Fruit fly (Drosophila melanogaster) whole organism, embryonic: ENCODE measurements around the gene CG14837.
A peak's percentile ranks its signal among the peaks of the same experiment; 100 is the strongest.

Experiments used
- Bgb ChIP-seq: fragments of 200-800 bp; sonication (Bioruptor generic); IDR thresholded peaks from 2 replicates; pipeline ENCODE4 v1.3.6; 2022; ENCODE audit warnings: missing biosample characterization, missing genetic modification characterization; ENCODE audit not compliant: partially characterized antibody
- CG10209 ChIP-seq: fragments of 200-800 bp; sonication (Bioruptor generic); optimal IDR thresholded peaks from 3 replicates; lab custom pipeline; 2017; ENCODE audit warnings: missing biosample characterization, mild to moderate bottlenecking, missing genetic modification characterization, missing genetic modification reagents
- CG12236 ChIP-seq: fragments of 200-800 bp; sonication (Bioruptor generic); optimal IDR thresholded peaks from 2 replicates; lab custom pipeline; 2016; ENCODE audit warnings: missing biosample characterization, missing genetic modification characterization
- CG13424 ChIP-seq: fragments of 200-800 bp; sonication (Bioruptor generic); optimal IDR thresholded peaks from 2 replicates; lab custom pipeline; 2019; ENCODE audit warnings: missing biosample characterization, mild to moderate bottlenecking, missing genetic modification characterization, moderate library complexity
- CG2678 ChIP-seq: fragments of 200-800 bp; sonication (Bioruptor generic); optimal IDR thresholded peaks from 3 replicates; lab custom pipeline; 2019; ENCODE audit warnings: missing biosample characterization, mild to moderate bottlenecking, missing genetic modification characterization, moderate library complexity
- CG30020 ChIP-seq: fragments of 200-800 bp; optimal IDR thresholded peaks from 2 replicates; lab custom pipeline; 2019; ENCODE audit warnings: missing biosample characterization, mild to moderate bottlenecking, missing genetic modification characterization, moderate library complexity
- CG32772 ChIP-seq: fragments of 200-800 bp; sonication (Bioruptor generic); IDR thresholded peaks from 2 replicates; pipeline ENCODE4 v1.3.6; 2022; ENCODE audit warnings: missing biosample characterization, missing genetic modification characterization
- CG3281 ChIP-seq: fragments of 200-800 bp; sonication (Bioruptor generic); optimal IDR thresholded peaks from 3 replicates; lab custom pipeline; 2017; ENCODE audit warnings: missing biosample characterization, mild to moderate bottlenecking, missing genetic modification characterization
- CG33213 ChIP-seq: fragments of 200-800 bp; sonication (Bioruptor generic); optimal IDR thresholded peaks from 3 replicates; lab custom pipeline; 2016; ENCODE audit warnings: missing biosample characterization, missing genetic modification characterization
- CG3995 ChIP-seq: fragments of 200-800 bp; sonication (Bioruptor generic); optimal IDR thresholded peaks from 3 replicates; lab custom pipeline; 2016; ENCODE audit warnings: missing biosample characterization, missing genetic modification characterization
- CG4328 ChIP-seq: fragments of 200-800 bp; sonication (Bioruptor generic); optimal IDR thresholded peaks from 3 replicates; lab custom pipeline; 2017; ENCODE audit warnings: missing biosample characterization, missing genetic modification reagents, missing genetic modification characterization
- CG4820 ChIP-seq: fragments of 200-800 bp; sonication (Bioruptor generic); optimal IDR thresholded peaks from 3 replicates; lab custom pipeline; 2016; ENCODE audit warnings: missing biosample characterization, missing genetic modification characterization
- CG7357 ChIP-seq: fragments of 200-800 bp; sonication (Bioruptor generic); IDR thresholded peaks from 3 replicates; pipeline ENCODE4 v1.3.6; 2022; ENCODE audit warnings: missing biosample characterization, missing genetic modification characterization
- CTCF ChIP-seq: fragments of 200-800 bp; sonication (Bioruptor generic); optimal IDR thresholded peaks from 2 replicates; lab custom pipeline; 2017; ENCODE audit warnings: missing biosample characterization, mild to moderate bottlenecking, missing genetic modification characterization, moderate library complexity
- D ChIP-seq, 2 experiments: fragments of 200-800 bp in 1 of 2; fragments of >200 bp in 1 of 2; sonication (Bioruptor generic) in 1 of 2; optimal IDR thresholded peaks; 2 replicates in 1 of 2; 3 replicates in 1 of 2; lab custom pipeline; 2017; ENCODE audit warnings: mild to moderate bottlenecking in 1 of 2, missing biosample characterization in 1 of 2, missing genetic modification characterization in 1 of 2, missing genetic modification reagents in 1 of 2
- Deaf1 ChIP-seq: fragments of 200-800 bp; optimal IDR thresholded peaks from 3 replicates; lab custom pipeline; 2019; ENCODE audit warnings: missing biosample characterization, mild to moderate bottlenecking, missing genetic modification characterization, moderate library complexity
- Dp ChIP-seq: fragments of 200-800 bp; sonication (Bioruptor generic); optimal IDR thresholded peaks from 2 replicates; lab custom pipeline; 2018; ENCODE audit warnings: missing biosample characterization, mild to moderate bottlenecking, missing genetic modification characterization, moderate library complexity
- ERR ChIP-seq: fragments of 200-800 bp; sonication (Bioruptor generic); optimal IDR thresholded peaks from 2 replicates; lab custom pipeline; 2016; ENCODE audit warnings: missing biosample characterization, missing genetic modification characterization
- Fer1 ChIP-seq: fragments of 200-800 bp; sonication (Bioruptor generic); optimal IDR thresholded peaks from 2 replicates; lab custom pipeline; 2017; ENCODE audit warnings: missing biosample characterization, mild to moderate bottlenecking, missing genetic modification characterization
- Fer2 ChIP-seq: fragments of 200-800 bp; sonication (Bioruptor generic); optimal IDR thresholded peaks from 2 replicates; lab custom pipeline; 2018; ENCODE audit warnings: missing biosample characterization, mild to moderate bottlenecking, missing genetic modification characterization, moderate library complexity
- Gsc ChIP-seq: fragments of 200-800 bp; sonication (Bioruptor generic); IDR thresholded peaks from 2 replicates; pipeline ENCODE4 v1.3.6; 2022; ENCODE audit warnings: missing biosample characterization, missing genetic modification characterization
- Gug ChIP-seq: fragments of 200-800 bp; sonication (Bioruptor generic); IDR thresholded peaks from 4 replicates; pipeline ENCODE4 v1.3.6; 2022; ENCODE audit warnings: missing biosample characterization, missing genetic modification characterization
- MBD-R2 ChIP-seq: fragments of 200-800 bp; sonication (Bioruptor generic); IDR thresholded peaks from 2 replicates; pipeline ENCODE4 v1.3.6; 2022; ENCODE audit warnings: missing biosample characterization, missing genetic modification characterization
- Max ChIP-seq: fragments of 200-800 bp; sonication (Bioruptor generic); optimal IDR thresholded peaks from 2 replicates; lab custom pipeline; 2016; ENCODE audit warnings: missing biosample characterization, mild to moderate bottlenecking, missing genetic modification characterization
- Optix ChIP-seq: fragments of 200-800 bp; sonication (Bioruptor generic); IDR thresholded peaks from 3 replicates; pipeline ENCODE4 v1.3.6; 2022; ENCODE audit warnings: missing biosample characterization, missing genetic modification characterization
- Rfx ChIP-seq: fragments of 200-800 bp; sonication (Bioruptor generic); IDR thresholded peaks from 2 replicates; pipeline ENCODE4 v1.3.6; 2022; ENCODE audit warnings: missing biosample characterization, missing genetic modification characterization
- Sin3A ChIP-seq: fragments of >200 bp; optimal IDR thresholded peaks from 2 replicates; lab custom pipeline; 2018
- ac ChIP-seq: fragments of 200-800 bp; sonication (Bioruptor generic); optimal IDR thresholded peaks from 3 replicates; lab custom pipeline; 2017; ENCODE audit warnings: missing biosample characterization, mild to moderate bottlenecking, missing genetic modification characterization
- cg ChIP-seq: fragments of 200-800 bp; sonication (Bioruptor generic); optimal IDR thresholded peaks from 3 replicates; lab custom pipeline; 2019; ENCODE audit warnings: missing biosample characterization, mild to moderate bottlenecking, missing genetic modification characterization, moderate library complexity
- chn ChIP-seq: fragments of 200-800 bp; sonication (Bioruptor generic); optimal IDR thresholded peaks from 2 replicates; lab custom pipeline; 2016; ENCODE audit warnings: missing biosample characterization, missing genetic modification characterization
- exex ChIP-seq: fragments of 200-800 bp; sonication (Bioruptor generic); optimal IDR thresholded peaks from 4 replicates; lab custom pipeline; 2018; ENCODE audit warnings: missing biosample characterization, mild to moderate bottlenecking, missing genetic modification characterization, moderate library complexity
- hth ChIP-seq: fragments of >200 bp; optimal IDR thresholded peaks from 2 replicates; lab custom pipeline; 2017; ENCODE audit warnings: inconsistent platforms
- lbe ChIP-seq: fragments of 200-800 bp; sonication (Bioruptor generic); optimal IDR thresholded peaks from 2 replicates; lab custom pipeline; 2016; ENCODE audit warnings: missing biosample characterization, mild to moderate bottlenecking, missing genetic modification characterization
- mirr ChIP-seq: fragments of 200-800 bp; sonication (Bioruptor generic); optimal IDR thresholded peaks from 3 replicates; lab custom pipeline; 2018; ENCODE audit warnings: missing biosample characterization, mild to moderate bottlenecking, missing genetic modification characterization
- so ChIP-seq: fragments of 200-800 bp; sonication (Bioruptor generic); IDR thresholded peaks from 3 replicates; pipeline ENCODE4 v1.3.6; 2022; ENCODE audit warnings: missing biosample characterization, missing genetic modification characterization
- tio ChIP-seq: fragments of 200-800 bp; sonication (Bioruptor generic); optimal IDR thresholded peaks from 2 replicates; lab custom pipeline; 2017; ENCODE audit warnings: missing biosample characterization, missing genetic modification characterization, inconsistent platforms
- trh ChIP-seq: fragments of 200-800 bp; sonication (Bioruptor generic); optimal IDR thresholded peaks from 2 replicates; lab custom pipeline; 2016; ENCODE audit warnings: missing biosample characterization, missing genetic modification characterization
- ttk ChIP-seq: fragments of 200-800 bp; sonication (Bioruptor generic); IDR thresholded peaks from 2 replicates; pipeline ENCODE4 v2.1.2; 2022; ENCODE audit warnings: missing biosample characterization, missing genetic modification characterization
- z ChIP-seq: fragments of 200-800 bp; sonication (Bioruptor generic); IDR thresholded peaks from 3 replicates; pipeline ENCODE4 v1.3.6; 2022; ENCODE audit warnings: missing biosample characterization, missing genetic modification characterization

CG14837 gene

DNA sequence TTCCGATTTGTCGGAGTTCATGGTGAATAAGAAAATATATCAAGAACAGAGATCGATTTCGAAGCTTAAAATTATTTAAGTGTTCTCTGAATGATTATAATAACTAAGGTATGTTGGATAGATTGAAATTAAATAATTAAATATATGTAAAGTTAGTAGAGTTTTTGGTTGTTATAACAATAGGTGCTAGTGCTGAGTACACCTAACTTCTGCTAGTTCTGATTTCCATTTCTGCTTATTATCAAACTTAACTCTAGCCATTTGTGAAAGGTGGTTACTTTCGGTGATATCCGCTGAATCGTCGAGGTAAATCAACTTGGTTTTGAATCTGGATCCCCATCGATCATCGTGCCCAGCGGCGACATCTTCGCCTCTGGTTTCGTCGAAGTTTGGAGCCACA is 31.1 kb upstream of the CG14837 start, which contains the start of gene t-Grip84:
Gene t-Grip84 (minus strand): TSS at position 101 of the 400 bp plus-strand sequence.
- TF ChIP-seq CG30020, result no peak
- no peak for TF ChIP-seq CG13424 (tag; lab: Kevin White, UChicago)
- TF ChIP-seq ttk (GFP tag; lab: Robert Waterston, UW), result no peak
- no peak for TF ChIP-seq lbe (GFP tag; lab: Kevin White, UChicago)
- no peak for TF ChIP-seq CG2678 (tag; lab: Kevin White, UChicago)
- TF ChIP-seq CG7357 (GFP tag; lab: Robert Waterston, UW), result no peak
- no peak for TF ChIP-seq so (GFP tag; lab: Robert Waterston, UW)
- TF ChIP-seq Deaf1 (tag; lab: Kevin White, UChicago), result no peak

DNA sequence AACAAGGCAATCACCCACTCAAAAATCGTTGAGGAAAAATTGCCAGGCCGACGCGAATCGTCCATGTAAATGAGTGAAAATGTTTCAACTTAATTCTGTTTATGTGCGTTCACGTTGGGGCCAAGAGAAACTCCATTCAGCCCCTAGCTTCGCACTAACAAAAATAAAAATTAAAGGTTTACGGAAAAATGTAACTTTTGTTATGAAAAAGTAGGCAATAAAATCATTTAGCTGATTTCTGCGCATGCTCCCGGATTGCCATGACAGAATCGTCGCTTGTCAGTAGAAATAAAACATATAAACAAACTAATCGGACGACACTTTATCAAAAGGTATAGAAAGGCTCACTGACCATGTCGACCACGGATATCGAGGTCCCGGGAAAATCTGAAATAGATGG is 23.3 kb upstream of the CG14837 start, which contains the start of gene mmm:
Gene mmm (plus strand): TSS at position 301 of the 400 bp plus-strand sequence.
- TF ChIP-seq tio (GFP tag; lab: Kevin White, UChicago) (no peak), D (optimal IDR thresholded peaks at IDR 0.05; lab: Kevin White, UChicago) (no peak), D (GFP tag; optimal IDR thresholded peaks at IDR 0.05; lab: Kevin White, UChicago) (no peak), hth (lab: Kevin White, UChicago) (no peak), so (GFP tag; lab: Robert Waterston, UW) (no peak), z (no peak), Optix (no peak), Bgb (GFP tag; lab: Robert Waterston, UW) (no peak)

DNA sequence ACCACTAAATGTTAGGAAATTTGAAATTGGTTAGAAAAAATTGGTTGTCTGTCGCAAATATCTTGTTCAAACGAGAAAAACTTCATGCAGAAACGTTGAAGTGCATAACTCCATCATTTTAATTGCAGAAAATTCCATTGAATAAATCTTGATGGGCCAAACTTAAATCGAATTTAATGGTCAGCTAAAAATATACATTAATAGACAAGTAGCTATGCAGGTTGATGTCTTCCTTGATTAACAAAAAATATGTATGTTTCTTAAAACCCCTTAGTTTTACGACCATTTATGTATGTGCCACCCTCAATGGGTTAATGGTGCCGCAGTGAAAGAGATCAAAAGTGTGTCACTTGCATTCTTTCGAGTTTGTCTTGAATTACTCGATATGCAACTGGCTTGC is 13.1 kb upstream of the CG14837 start:
- TF ChIP-seq mirr (GFP tag; lab: Kevin White, UChicago) (no peak), CG3281 (GFP tag; lab: Kevin White, UChicago) (no peak), Rfx (no peak), Gug (GFP tag; lab: Robert Waterston, UW) (no peak), trh (no peak), CG12236 (GFP tag; lab: Kevin White, UChicago) (no peak), Gsc (GFP tag; lab: Robert Waterston, UW) (no peak), chn (GFP tag; lab: Kevin White, UChicago) (no peak), Dp (no peak), exex (tag; lab: Kevin White, UChicago) (no peak), ac (GFP tag; lab: Kevin White, UChicago) (no peak), Max (no peak), ERR (GFP tag; lab: Kevin White, UChicago) (no peak), CG4820 (GFP tag; lab: Kevin White, UChicago) (no peak), cg (no peak), CG3995 (GFP tag; lab: Kevin White, UChicago) (no peak), MBD-R2 (GFP tag; lab: Robert Waterston, UW) (no peak), Sin3A (lab: Kevin White, UChicago) (no peak)
- TF ChIP-seq, all 482 proteins: peak for 0

DNA sequence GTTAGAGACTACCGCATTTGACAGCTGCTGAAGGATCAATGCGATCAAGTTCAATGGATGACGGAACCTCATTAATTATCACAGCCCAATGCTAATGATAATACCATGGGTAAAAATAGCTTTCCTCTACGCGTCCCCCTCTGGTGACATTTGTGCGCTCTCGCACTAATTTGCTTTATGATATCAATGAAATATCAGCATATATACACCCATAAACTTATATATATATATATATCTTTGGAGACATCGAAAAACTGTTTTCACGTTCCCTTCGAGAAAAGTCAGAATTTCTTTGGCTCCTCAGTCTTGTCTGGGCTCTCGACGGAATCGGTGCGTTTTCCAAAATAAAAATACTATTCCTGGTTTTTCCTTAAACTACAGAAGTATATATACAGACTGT is 2.5 kb upstream of the CG14837 start, which contains the start of gene frac:
Gene frac (plus strand): TSS at position 301 of the 400 bp plus-strand sequence.
- TF ChIP-seq z, result no peak
- TF ChIP-seq Fer1 (GFP tag; lab: Kevin White, UChicago), result no peak
- peak; percentile 2 for TF ChIP-seq CG4328 (GFP tag; lab: Kevin White, UChicago)

DNA sequence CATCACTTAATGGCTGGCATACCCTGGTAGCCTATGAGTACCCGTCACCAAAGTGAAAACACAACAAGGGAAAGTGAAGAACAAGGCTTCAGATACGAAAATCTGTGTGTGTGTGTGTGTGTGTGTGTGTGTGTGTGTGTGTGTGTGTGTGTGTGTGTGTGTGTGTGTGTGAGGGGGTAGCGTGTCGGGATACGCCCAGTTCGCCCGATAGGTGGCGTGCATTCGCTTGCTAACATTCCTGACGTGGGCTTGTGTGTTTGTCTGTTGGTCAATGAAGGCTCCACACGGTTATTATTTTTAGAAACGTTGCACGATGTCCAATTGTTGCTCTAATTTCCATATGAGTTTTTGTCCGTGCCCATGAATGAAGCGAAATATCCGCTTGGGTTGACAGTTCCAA is 743 bp upstream of the CG14837 start:
- TF ChIP-seq Fer2 (tag; lab: Kevin White, UChicago) (no peak), CG10209 (GFP tag; lab: Kevin White, UChicago) (no peak), CG33213 (GFP tag; lab: Kevin White, UChicago) (no peak), CG32772 (GFP tag; lab: Robert Waterston, UW) (no peak), CTCF (peak; percentile 74)
- TF ChIP-seq, all 482 proteins: peak for 1
